Fruit fly (Drosophila melanogaster): Measurements from ENCODE around the gene msl-2.

Gene msl-2

DNA sequence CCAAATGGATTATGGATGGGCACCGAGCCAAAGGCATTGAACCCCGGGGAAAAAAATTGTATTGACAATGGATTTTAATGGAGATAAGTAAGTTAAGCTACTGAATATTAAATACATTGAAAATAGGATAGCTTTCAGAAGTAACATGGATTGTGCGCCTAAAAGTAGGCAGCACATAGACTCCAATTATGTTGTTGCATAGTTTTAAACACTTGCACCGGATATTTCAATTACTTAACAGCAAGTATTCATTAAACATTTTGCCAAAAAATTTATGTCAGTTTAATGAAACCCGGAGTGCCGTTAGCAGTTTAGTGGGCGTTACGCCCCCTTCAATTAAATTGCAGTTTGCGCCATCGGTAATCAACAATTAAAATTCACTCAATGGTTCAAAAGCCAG is 27.8 kb downstream of the msl-2 start:
- no peak for TF ChIP-seq tai (GFP tag; optimal IDR thresholded peaks at IDR 0.05)
- TF ChIP-seq Hnf4 (GFP tag; optimal IDR thresholded peaks at IDR 0.05) = no peak
- no peak for TF ChIP-seq sv (GFP tag; optimal IDR thresholded peaks at IDR 0.05)
- TF ChIP-seq OdsH (GFP tag; optimal IDR thresholded peaks at IDR 0.05) = no peak
- no peak for TF ChIP-seq jim (GFP tag; optimal IDR thresholded peaks at IDR 0.05)
- TF ChIP-seq GATAd (GFP tag; optimal IDR thresholded peaks at IDR 0.05) = no peak
- TF ChIP-seq fru (GFP tag; optimal IDR thresholded peaks at IDR 0.05) = no peak
- no peak for TF ChIP-seq CrebA (GFP tag; optimal IDR thresholded peaks at IDR 0.05; ENCODE audit: borderline replicate concordance)
- TF ChIP-seq Dfd (GFP tag; optimal IDR thresholded peaks at IDR 0.05) = no peak

DNA sequence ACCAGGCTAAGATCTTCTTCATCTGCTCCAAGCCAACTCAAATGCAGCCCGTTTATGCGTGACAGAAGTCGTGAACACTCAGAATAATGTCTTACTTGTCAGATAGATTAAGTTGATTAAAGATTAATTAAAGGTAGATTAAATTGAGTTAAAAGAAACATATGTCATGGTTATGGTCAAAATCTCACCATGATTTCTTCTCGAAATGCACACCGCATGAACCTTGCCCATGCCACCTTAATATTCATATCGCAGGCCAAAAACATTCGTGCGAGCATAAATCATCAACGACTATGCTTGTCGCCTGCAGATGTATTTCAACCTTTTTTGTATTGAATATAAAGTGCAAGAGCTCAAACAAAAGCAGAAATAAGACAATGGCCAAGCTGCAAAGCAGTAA is 28.8 kb downstream of the msl-2 start:
- TF ChIP-seq ey (GFP tag; optimal IDR thresholded peaks at IDR 0.05) (peak; percentile 67), lola (GFP tag; optimal IDR thresholded peaks at IDR 0.05) (no peak), Jra (GFP tag; optimal IDR thresholded peaks at IDR 0.05) (peak; percentile 61), Dfd (GFP tag; optimal IDR thresholded peaks at IDR 0.05) (no peak), rgr (GFP tag; optimal IDR thresholded peaks at IDR 0.05) (peak; percentile 85), OdsH (GFP tag; optimal IDR thresholded peaks at IDR 0.05) (peak; percentile 93), Hr78 (GFP tag; optimal IDR thresholded peaks at IDR 0.05) (no peak), Sp1 (GFP tag; optimal IDR thresholded peaks at IDR 0.05) (peak; percentile 95), CG32264 (GFP tag; optimal IDR thresholded peaks at IDR 0.05) (peak; percentile 36), woc (GFP tag; optimal IDR thresholded peaks at IDR 0.05) (peak; percentile 60), N (GFP tag; optimal IDR thresholded peaks at IDR 0.05) (no peak), sage (GFP tag; optimal IDR thresholded peaks at IDR 0.05) (peak; percentile 8), brk (GFP tag; optimal IDR thresholded peaks at IDR 0.05) (peak; percentile 75), sv (GFP tag; optimal IDR thresholded peaks at IDR 0.05) (no peak), dsf (GFP tag; optimal IDR thresholded peaks at IDR 0.05; ENCODE audit: borderline replicate concordance) (peak; percentile 30), CG9705 (GFP tag; optimal IDR thresholded peaks at IDR 0.05) (peak; percentile 73), CrebA (GFP tag; optimal IDR thresholded peaks at IDR 0.05; ENCODE audit: borderline replicate concordance) (peak; percentile 31), br (GFP tag; optimal IDR thresholded peaks at IDR 0.05) (peak; percentile 95), Myc (optimal IDR thresholded peaks at IDR 0.05) (no peak), tai (GFP tag; optimal IDR thresholded peaks at IDR 0.05) (peak; percentile 72), psq (GFP tag; optimal IDR thresholded peaks at IDR 0.05) (peak; percentile 79), h (GFP tag; optimal IDR thresholded peaks at IDR 0.05) (peak; percentile 85), usp (GFP tag; optimal IDR thresholded peaks at IDR 0.05) (no peak), HLH106 (tag; optimal IDR thresholded peaks at IDR 0.05) (peak; percentile 87), dl (GFP tag; optimal IDR thresholded peaks at IDR 0.05; ENCODE audit: insufficient read depth in 1 of 2, partially characterized antibody in 2 of 2) (no peak), dmrt93B (GFP tag; optimal IDR thresholded peaks at IDR 0.05) (peak; percentile 54), Hr83 (GFP tag; optimal IDR thresholded peaks at IDR 0.05; ENCODE audit: poor library complexity, severe bottlenecking) (no peak), foxo (GFP tag; optimal IDR thresholded peaks at IDR 0.05) (peak in 1 of 2 experiments; percentile 77), fru (GFP tag; optimal IDR thresholded peaks at IDR 0.05) (peak; percentile 82), Hnf4 (GFP tag; optimal IDR thresholded peaks at IDR 0.05) (peak; percentile 89), Rel (GFP tag; optimal IDR thresholded peaks at IDR 0.05) (no peak), Rel (tag; optimal IDR thresholded peaks at IDR 0.05) (peak; percentile 75), GATAd (GFP tag; optimal IDR thresholded peaks at IDR 0.05) (peak; percentile 28)

DNA sequence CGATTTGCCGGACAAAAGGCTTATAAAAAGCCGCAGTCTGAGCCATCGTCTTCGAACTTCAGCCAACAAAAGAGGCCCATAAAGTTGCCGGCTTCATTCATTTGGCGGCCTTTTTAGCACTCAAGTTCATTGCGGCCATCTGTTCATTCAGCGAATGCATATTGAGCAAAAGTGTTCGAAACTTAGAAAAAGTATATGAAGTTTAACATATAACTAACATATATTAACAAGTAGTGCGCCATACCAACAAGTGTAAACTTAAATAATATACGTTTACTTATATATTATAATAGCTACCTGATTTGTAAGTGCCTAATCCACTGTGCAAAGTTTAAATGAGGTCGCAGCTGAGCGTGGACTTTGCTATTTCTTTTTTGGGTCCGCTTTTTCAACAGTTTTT is 29.6 kb downstream of the msl-2 start:
- no peak for TF ChIP-seq ey (GFP tag; optimal IDR thresholded peaks at IDR 0.05)
- TF ChIP-seq woc (GFP tag; optimal IDR thresholded peaks at IDR 0.05) = no peak
- TF ChIP-seq Hr78 (GFP tag; optimal IDR thresholded peaks at IDR 0.05) = no peak
- no peak for TF ChIP-seq CG32264 (GFP tag; optimal IDR thresholded peaks at IDR 0.05)
- no peak for TF ChIP-seq foxo (GFP tag; optimal IDR thresholded peaks at IDR 0.05)
- no peak for TF ChIP-seq Rel (GFP tag; optimal IDR thresholded peaks at IDR 0.05)
- TF ChIP-seq Rel (tag; optimal IDR thresholded peaks at IDR 0.05) = no peak
- no peak for TF ChIP-seq Dif (GFP tag; optimal IDR thresholded peaks at IDR 0.05; ENCODE audit: partially characterized antibody)
- TF ChIP-seq Vsx2 (GFP tag; optimal IDR thresholded peaks at IDR 0.05; ENCODE audit: partially characterized antibody) = no peak
- no peak for TF ChIP-seq OdsH (GFP tag; optimal IDR thresholded peaks at IDR 0.05)

All from whole organism, wandering third instar larva.